Worm (Caenorhabditis elegans): ENCODE results near the gene lgc-4.

- TF ChIP-seq lir-1 (GFP tag; conservative IDR thresholded peaks at IDR 0.05) = no peak
- TF ChIP-seq snpc-4 (GFP tag; optimal IDR thresholded peaks at IDR 0.05) = no peak
- TF ChIP-seq snpc-4 (tag; optimal IDR thresholded peaks at IDR 0.05) = no peak
- no peak for TF ChIP-seq bed-1 (GFP tag; IDR thresholded peaks at IDR 0.05)
- no peak for TF ChIP-seq repo-1 (tag; optimal IDR thresholded peaks at IDR 0.05)
- no peak for TF ChIP-seq egrh-3 (GFP tag; IDR thresholded peaks at IDR 0.05)
- no peak for TF ChIP-seq unc-130 (GFP tag; optimal IDR thresholded peaks at IDR 0.05)
- no peak for TF ChIP-seq zfh-2 (GFP tag; conservative IDR thresholded peaks at IDR 0.05)
Observed at ce11 chrX:9230322-9230721, 11.7 kb downstream of the lgc-4 start.

Measured in whole organism, young adult.